Worm (Caenorhabditis elegans) whole organism, L2 larva: ENCODE data around the gene C04E12.5.
"Not testable (repeated sequence)": the region's sequence is repeated elsewhere in the genome, so short reads cannot be mapped to it uniquely, and the experiment has no call there.

ENCODE experiments used
- C34F6.9 ChIP-seq: fragments of 150-350 bp; optimal IDR thresholded peaks from 2 replicates; lab custom pipeline; 2014; ENCODE audit warnings: missing biosample characterization, missing genetic modification characterization
- F13H6.1 ChIP-seq: sonication (generic microtip); optimal IDR thresholded peaks from 2 replicates; lab custom pipeline; 2016; ENCODE audit warnings: missing genetic modification characterization, missing compliant biosample characterization
- R02D3.7 ChIP-seq: fragments of 150-350 bp; optimal IDR thresholded peaks from 2 replicates; lab custom pipeline; 2014; ENCODE audit warnings: missing biosample characterization, missing genetic modification characterization
- ZK546.5 ChIP-seq: sonication (generic microtip); optimal IDR thresholded peaks from 2 replicates; lab custom pipeline; 2017; ENCODE audit warnings: missing biosample characterization, missing genetic modification characterization
- alr-1 ChIP-seq: fragments of 150-350 bp; optimal IDR thresholded peaks from 2 replicates; lab custom pipeline; 2014; ENCODE audit warnings: missing biosample characterization, missing genetic modification characterization
- aly-2 ChIP-seq: fragments of 150-350 bp; optimal IDR thresholded peaks from 2 replicates; lab custom pipeline; 2014; ENCODE audit warnings: missing biosample characterization, missing genetic modification characterization
- ama-1 ChIP-seq: fragments of 150-350 bp; optimal IDR thresholded peaks from 2 replicates; lab custom pipeline; 2018; ENCODE audit warnings: inconsistent platforms
- blmp-1 ChIP-seq: sonication (generic microtip); optimal IDR thresholded peaks from 2 replicates; lab custom pipeline; 2017; ENCODE audit warnings: missing genetic modification characterization, mild to moderate bottlenecking, missing compliant biosample characterization, antibody characterized with exemption, moderate library complexity; ENCODE audit not compliant: insufficient read depth
- ceh-16 ChIP-seq: fragments of 150-350 bp; optimal IDR thresholded peaks from 2 replicates; lab custom pipeline; 2014; ENCODE audit warnings: missing biosample characterization, missing genetic modification characterization
- crh-2 ChIP-seq: sonication (generic microtip); optimal IDR thresholded peaks from 2 replicates; lab custom pipeline; 2017; ENCODE audit warnings: missing biosample characterization, missing genetic modification characterization
- dmd-4 ChIP-seq: sonication (generic microtip); optimal IDR thresholded peaks from 2 replicates; lab custom pipeline; 2017; ENCODE audit warnings: missing biosample characterization, missing genetic modification characterization
- egl-27 ChIP-seq: sonication (generic microtip); optimal IDR thresholded peaks from 3 replicates; lab custom pipeline; 2017; ENCODE audit warnings: missing biosample characterization, missing genetic modification reagents, missing genetic modification characterization
- elt-1 ChIP-seq: fragments of 150-350 bp; optimal IDR thresholded peaks from 2 replicates; lab custom pipeline; 2014; ENCODE audit warnings: missing biosample characterization, missing genetic modification characterization
- elt-3 ChIP-seq: sonication (generic microtip); optimal IDR thresholded peaks from 2 replicates; lab custom pipeline; 2017; ENCODE audit warnings: missing biosample characterization, missing genetic modification characterization
- fos-1 ChIP-seq: fragments of 150-350 bp; optimal IDR thresholded peaks from 2 replicates; lab custom pipeline; 2014; ENCODE audit warnings: missing biosample characterization, missing genetic modification characterization
- gmeb-1 ChIP-seq: fragments of 150-350 bp; optimal IDR thresholded peaks from 2 replicates; lab custom pipeline; 2014; ENCODE audit warnings: missing biosample characterization, missing genetic modification characterization
- lin-11 ChIP-seq: fragments of 150-350 bp; sonication (generic microtip); optimal IDR thresholded peaks from 2 replicates; lab custom pipeline; 2014; ENCODE audit warnings: missing biosample characterization, missing genetic modification characterization, inconsistent platforms, mixed read lengths
- lin-39 ChIP-seq: fragments of 150-350 bp; optimal IDR thresholded peaks from 2 replicates; lab custom pipeline; 2014; ENCODE audit warnings: missing biosample characterization, missing genetic modification reagents, missing genetic modification characterization
- lsy-2 ChIP-seq, 2 experiments: fragments of 150-350 bp in 1 of 2; sonication (generic microtip) in 1 of 2; optimal IDR thresholded peaks; 2 replicates each; lab custom pipeline; 2014 to 2017; ENCODE audit warnings: missing biosample characterization in 2 of 2, missing genetic modification characterization in 2 of 2
- mab-5 ChIP-seq: fragments of 150-350 bp; optimal IDR thresholded peaks from 2 replicates; lab custom pipeline; 2014; ENCODE audit warnings: missing biosample characterization, missing genetic modification characterization
- mbf-1 ChIP-seq: sonication (generic microtip); optimal IDR thresholded peaks from 2 replicates; lab custom pipeline; 2017; ENCODE audit warnings: missing biosample characterization, missing genetic modification characterization
- mdl-1 ChIP-seq, 2 experiments: fragments of 150-350 bp in 1 of 2; sonication (generic microtip) in 1 of 2; optimal IDR thresholded peaks; 2 replicates each; lab custom pipeline; 2017; ENCODE audit warnings: missing biosample characterization in 2 of 2, missing genetic modification characterization in 2 of 2
- nhr-10 ChIP-seq: sonication (generic microtip); optimal IDR thresholded peaks from 2 replicates; lab custom pipeline; 2017; ENCODE audit warnings: missing biosample characterization, missing genetic modification characterization
- nhr-12 ChIP-seq: fragments of 150-350 bp; optimal IDR thresholded peaks from 2 replicates; lab custom pipeline; 2014; ENCODE audit warnings: missing biosample characterization, missing genetic modification characterization
- nhr-129 ChIP-seq: fragments of 150-350 bp; optimal IDR thresholded peaks from 2 replicates; lab custom pipeline; 2014; ENCODE audit warnings: missing biosample characterization, missing genetic modification characterization
- nhr-237 ChIP-seq: fragments of 150-350 bp; optimal IDR thresholded peaks from 2 replicates; lab custom pipeline; 2014; ENCODE audit warnings: missing biosample characterization, missing genetic modification characterization
- nhr-25 ChIP-seq: fragments of 150-350 bp; sonication (generic microtip); optimal IDR thresholded peaks from 3 replicates; lab custom pipeline; 2014; ENCODE audit warnings: missing biosample characterization, missing genetic modification characterization
- nhr-6 ChIP-seq: fragments of 150-350 bp; optimal IDR thresholded peaks from 2 replicates; lab custom pipeline; 2014; ENCODE audit warnings: missing biosample characterization, missing genetic modification characterization
- nhr-77 ChIP-seq: fragments of 150-350 bp; optimal IDR thresholded peaks from 2 replicates; lab custom pipeline; 2014; ENCODE audit warnings: missing biosample characterization, missing genetic modification characterization
- peb-1 ChIP-seq: fragments of 150-350 bp; optimal IDR thresholded peaks from 2 replicates; lab custom pipeline; 2014; ENCODE audit warnings: missing biosample characterization, missing genetic modification characterization
- sem-4 ChIP-seq: fragments of 150-350 bp; optimal IDR thresholded peaks from 2 replicates; lab custom pipeline; 2014; ENCODE audit warnings: missing biosample characterization, missing genetic modification reagents, missing genetic modification characterization
- skn-1 ChIP-seq: sonication (generic microtip); optimal IDR thresholded peaks from 2 replicates; lab custom pipeline; 2017; ENCODE audit warnings: missing biosample characterization, missing genetic modification characterization
- sma-3 ChIP-seq: sonication (generic microtip); optimal IDR thresholded peaks from 2 replicates; lab custom pipeline; 2016; ENCODE audit warnings: missing genetic modification reagents, missing genetic modification characterization, missing compliant biosample characterization
- sma-9 ChIP-seq, 2 experiments: fragments of 150-350 bp in 1 of 2; sonication (generic microtip) in 1 of 2; optimal IDR thresholded peaks; 2 replicates each; lab custom pipeline; 2014 to 2016; ENCODE audit warnings: missing genetic modification characterization in 2 of 2, mild to moderate bottlenecking in 1 of 2, missing biosample characterization in 1 of 2, missing compliant biosample characterization in 1 of 2, missing genetic modification reagents in 1 of 2, moderate library complexity in 1 of 2
- snpc-4 ChIP-seq: fragments of 150-350 bp; optimal IDR thresholded peaks from 2 replicates; lab custom pipeline; 2014; ENCODE audit warnings: missing biosample characterization, missing genetic modification characterization
- unc-39 ChIP-seq: fragments of 150-350 bp; optimal IDR thresholded peaks from 2 replicates; lab custom pipeline; 2014; ENCODE audit warnings: missing biosample characterization, missing genetic modification characterization
- unc-55 ChIP-seq: fragments of 150-350 bp; sonication (generic microtip); optimal IDR thresholded peaks from 3 replicates; lab custom pipeline; 2014; ENCODE audit warnings: missing biosample characterization, missing genetic modification reagents, missing genetic modification characterization
- unc-62 ChIP-seq: fragments of 150-350 bp; optimal IDR thresholded peaks from 2 replicates; lab custom pipeline; 2014; ENCODE audit warnings: missing biosample characterization, missing genetic modification reagents, missing genetic modification characterization
- ztf-11 ChIP-seq: sonication (generic microtip); optimal IDR thresholded peaks from 2 replicates; lab custom pipeline; 2017; ENCODE audit warnings: missing biosample characterization, missing genetic modification characterization
- ztf-4 ChIP-seq: fragments of 150-350 bp; optimal IDR thresholded peaks from 2 replicates; lab custom pipeline; 2014; ENCODE audit warnings: missing biosample characterization, missing genetic modification characterization

The C04E12.5 gene

DNA sequence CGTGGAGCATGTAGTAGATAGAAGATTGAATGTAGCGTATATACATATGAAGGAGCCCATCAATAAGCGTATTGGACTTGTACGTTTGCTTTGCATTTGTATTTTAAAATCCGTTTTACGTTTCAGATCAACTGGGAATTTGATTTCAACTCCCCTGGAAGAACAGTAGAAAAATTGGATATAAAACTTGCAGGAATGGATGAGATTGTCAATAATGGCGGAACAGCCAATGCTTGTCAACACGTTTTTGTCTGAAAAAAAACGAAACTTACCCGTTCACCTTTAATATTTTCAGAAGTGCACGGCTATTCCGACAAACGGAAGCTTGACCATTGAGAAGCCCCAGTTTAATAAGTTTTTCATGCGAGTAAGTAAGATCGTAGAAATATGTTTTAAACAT, 9.4 kb downstream of the C04E12.5 start, which contains the start of gene C04E12.2:
Gene C04E12.2, plus strand, starts transcription at position 301 of the 400 bp plus-strand sequence.
- not testable (repeated sequence) for TF ChIP-seq egl-27, snpc-4, lin-11 (tag; lab: Kevin White, UChicago)
- TF ChIP-seq, all 48 proteins: peak for 0; not testable (repeated sequence) for 48

DNA sequence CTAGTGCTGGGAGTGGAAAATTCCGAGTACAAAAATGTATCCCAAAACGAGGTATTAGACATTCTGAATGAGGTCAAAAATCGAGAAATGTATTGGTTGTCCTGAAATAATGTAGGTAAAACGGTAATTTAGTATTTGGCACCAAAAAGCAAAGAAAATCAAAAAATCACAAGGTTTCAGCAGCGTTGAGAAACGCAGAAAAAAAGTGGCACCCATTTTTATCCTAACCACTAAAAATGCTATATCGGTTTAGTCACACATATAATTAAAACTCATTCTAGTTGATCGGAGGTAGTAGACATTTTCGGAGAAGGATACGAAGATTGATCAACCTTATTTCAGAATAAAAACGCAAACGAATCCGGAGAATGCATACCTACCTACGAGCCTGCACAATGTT, 14.3 kb downstream of the C04E12.5 start, which contains the start of gene srx-121:
Gene srx-121, minus strand, starts transcription at position 101 of the 400 bp plus-strand sequence.
- TF ChIP-seq nhr-25 (no peak), ztf-11 (tag; lab: Kevin White, UChicago) (no peak), unc-62 (no peak)

DNA sequence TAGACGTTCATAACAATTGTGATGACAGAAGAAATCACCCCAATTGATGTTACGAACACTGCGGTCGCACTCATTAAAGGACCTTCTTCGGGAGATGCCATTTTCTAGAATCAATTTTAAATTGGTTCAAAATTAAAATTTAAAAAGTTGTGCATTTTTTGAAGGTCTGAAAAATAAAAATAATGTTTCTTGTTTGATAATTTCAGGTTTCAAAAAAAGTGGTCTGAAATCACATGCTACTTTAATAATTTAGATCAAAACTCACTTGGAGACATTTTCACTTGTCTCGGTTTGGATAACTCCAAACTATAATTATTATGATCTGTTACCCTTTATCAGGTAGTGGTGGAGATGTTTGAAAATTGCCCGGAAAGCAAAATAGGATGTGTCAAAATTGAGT, 18.6 kb downstream of the C04E12.5 start, which contains the start of gene srbc-2:
Gene srbc-2, minus strand, starts transcription at position 101 of the 400 bp plus-strand sequence.
- TF ChIP-seq lin-11 (tag; lab: Kevin White, UChicago), result no peak
- no peak for TF ChIP-seq nhr-6 (tag; lab: Kevin White, UChicago)
- no peak for TF ChIP-seq mab-5 (tag; lab: Kevin White, UChicago)
- no peak for TF ChIP-seq R02D3.7 (tag; lab: Kevin White, UChicago)
- no peak for TF ChIP-seq blmp-1 (tag; lab: Kevin White, UChicago)
- no peak for TF ChIP-seq unc-55 (GFP tag; lab: Kevin White, UChicago)
- no peak for TF ChIP-seq elt-1 (tag; lab: Kevin White, UChicago)
- no peak for TF ChIP-seq elt-3 (tag; lab: Kevin White, UChicago)
- no peak for TF ChIP-seq gmeb-1 (tag; lab: Kevin White, UChicago)
- TF ChIP-seq ztf-11 (tag; lab: Kevin White, UChicago), result no peak
- no peak for TF ChIP-seq sem-4 (tag; lab: Kevin White, UChicago)
- no peak for TF ChIP-seq dmd-4 (tag; lab: Kevin White, UChicago)

DNA sequence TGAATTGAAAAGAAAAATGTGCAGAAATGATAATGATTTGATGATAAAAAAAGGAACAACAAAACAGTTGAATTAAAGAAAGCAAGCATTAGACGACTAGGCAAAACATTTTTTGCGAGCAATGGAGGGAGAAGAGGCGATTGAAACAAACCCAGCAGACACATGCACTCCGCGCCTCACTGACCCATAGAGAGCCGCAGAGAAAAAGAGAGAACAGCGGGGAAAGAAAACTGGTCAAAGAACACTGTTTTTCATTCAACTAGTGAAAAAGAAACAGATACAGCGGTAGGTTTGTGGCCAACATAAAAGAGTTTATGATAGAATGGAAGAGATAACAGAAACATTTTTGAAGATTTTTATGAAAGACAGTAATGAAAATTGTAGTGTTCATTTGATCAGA, 29.9 kb downstream of the C04E12.5 start:
- TF ChIP-seq lsy-2 (tag; optimal IDR thresholded peaks at IDR 0.05; lab: Kevin White, UChicago), result peak in 1 of 2 experiments; percentile 27
- peak; percentile 17 for TF ChIP-seq egl-27 (tag; lab: Kevin White, UChicago)
- peak; percentile 91 for TF ChIP-seq sma-9 (GFP tag; optimal IDR thresholded peaks at IDR 0.05; lab: Kevin White, UChicago)
- no peak for TF ChIP-seq sma-9 (tag; optimal IDR thresholded peaks at IDR 0.05; lab: Kevin White, UChicago)
- no peak for TF ChIP-seq skn-1 (tag; lab: Kevin White, UChicago)
- peak; percentile 29 for TF ChIP-seq fos-1 (tag; lab: Kevin White, UChicago)
- peak; percentile 4 for TF ChIP-seq C34F6.9 (tag; lab: Kevin White, UChicago)
- no peak for TF ChIP-seq unc-62
- TF ChIP-seq nhr-129 (tag; lab: Kevin White, UChicago), result peak; percentile 31
- peak; percentile 61 for TF ChIP-seq F13H6.1 (tag; lab: Kevin White, UChicago)

DNA sequence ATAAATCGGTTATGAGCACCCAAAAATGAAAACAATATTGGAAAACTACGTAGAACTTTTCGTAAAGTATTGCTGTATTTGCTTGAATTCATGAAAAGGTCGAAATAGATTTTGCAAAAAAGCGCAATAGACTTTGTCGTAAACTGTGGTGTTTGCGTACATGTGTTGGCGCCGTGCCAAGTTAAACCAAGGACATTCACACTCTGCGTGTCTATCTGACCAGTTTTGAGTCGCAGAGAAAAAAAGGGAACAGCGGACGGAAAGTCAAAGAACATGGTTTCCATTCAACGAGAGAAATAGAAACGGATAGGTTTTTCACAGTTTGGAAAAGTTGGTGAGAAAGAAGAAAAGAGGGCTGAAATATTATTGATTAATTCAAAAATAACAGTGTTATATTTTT, 32.6 kb downstream of the C04E12.5 start:
- TF ChIP-seq egl-27 (tag; lab: Kevin White, UChicago) (peak; percentile 90), C34F6.9 (tag; lab: Kevin White, UChicago) (peak; percentile 86), elt-1 (tag; lab: Kevin White, UChicago) (no peak), alr-1 (tag; lab: Kevin White, UChicago) (no peak), mbf-1 (tag; lab: Kevin White, UChicago) (no peak), lsy-2 (tag; optimal IDR thresholded peaks at IDR 0.05; lab: Kevin White, UChicago) (peak; percentile 51 to 85), unc-55 (GFP tag; lab: Kevin White, UChicago) (peak; percentile 63), ztf-4 (tag; lab: Kevin White, UChicago) (no peak), unc-62 (no peak), unc-39 (tag; lab: Kevin White, UChicago) (no peak), ztf-11 (tag; lab: Kevin White, UChicago) (no peak), fos-1 (tag; lab: Kevin White, UChicago) (peak; percentile 89), nhr-25 (peak; percentile 96), nhr-129 (tag; lab: Kevin White, UChicago) (peak; percentile 89), nhr-6 (tag; lab: Kevin White, UChicago) (peak; percentile 83), sma-9 (GFP tag; optimal IDR thresholded peaks at IDR 0.05; lab: Kevin White, UChicago) (peak; percentile 99), sma-9 (tag; optimal IDR thresholded peaks at IDR 0.05; lab: Kevin White, UChicago) (peak; percentile 58), nhr-10 (tag; lab: Kevin White, UChicago) (no peak), mab-5 (tag; lab: Kevin White, UChicago) (peak; percentile 18), lin-39 (tag; lab: Kevin White, UChicago) (no peak), blmp-1 (tag; lab: Kevin White, UChicago) (peak; percentile 29), crh-2 (peak; percentile 84), ama-1 (lab: Kevin White, UChicago) (no peak), ZK546.5 (tag; lab: Kevin White, UChicago) (no peak), nhr-12 (tag; lab: Kevin White, UChicago) (no peak), R02D3.7 (tag; lab: Kevin White, UChicago) (no peak), ceh-16 (no peak), nhr-237 (tag; lab: Kevin White, UChicago) (no peak), lin-11 (tag; lab: Kevin White, UChicago) (peak; percentile 37), mdl-1 (tag; optimal IDR thresholded peaks at IDR 0.05; lab: Kevin White, UChicago) (peak in 1 of 2 experiments; percentile 60), aly-2 (tag; lab: Kevin White, UChicago) (no peak), nhr-77 (no peak), sma-3 (GFP tag; lab: Kevin White, UChicago) (peak; percentile 88), dmd-4 (tag; lab: Kevin White, UChicago) (no peak), snpc-4 (tag; lab: Kevin White, UChicago) (peak; percentile 63), peb-1 (tag; lab: Kevin White, UChicago) (no peak), gmeb-1 (tag; lab: Kevin White, UChicago) (peak; percentile 73)
